Fruit fly (Drosophila melanogaster) ovary, adult (tissue): ENCODE data around the gene CkIIbeta.
"Not testable (repeated sequence)": the region's sequence is repeated elsewhere in the genome, so short reads cannot be mapped to it uniquely, and the experiment has no call there.

Experiments used
- CG17801 ChIP-seq: fragments of 200-800 bp; optimal IDR thresholded peaks from 2 replicates; lab custom pipeline; 2019; ENCODE audit warnings: missing biosample characterization, mild to moderate bottlenecking, missing genetic modification characterization, moderate library complexity; ENCODE audit not compliant: partially characterized antibody

The CkIIbeta gene

DNA sequence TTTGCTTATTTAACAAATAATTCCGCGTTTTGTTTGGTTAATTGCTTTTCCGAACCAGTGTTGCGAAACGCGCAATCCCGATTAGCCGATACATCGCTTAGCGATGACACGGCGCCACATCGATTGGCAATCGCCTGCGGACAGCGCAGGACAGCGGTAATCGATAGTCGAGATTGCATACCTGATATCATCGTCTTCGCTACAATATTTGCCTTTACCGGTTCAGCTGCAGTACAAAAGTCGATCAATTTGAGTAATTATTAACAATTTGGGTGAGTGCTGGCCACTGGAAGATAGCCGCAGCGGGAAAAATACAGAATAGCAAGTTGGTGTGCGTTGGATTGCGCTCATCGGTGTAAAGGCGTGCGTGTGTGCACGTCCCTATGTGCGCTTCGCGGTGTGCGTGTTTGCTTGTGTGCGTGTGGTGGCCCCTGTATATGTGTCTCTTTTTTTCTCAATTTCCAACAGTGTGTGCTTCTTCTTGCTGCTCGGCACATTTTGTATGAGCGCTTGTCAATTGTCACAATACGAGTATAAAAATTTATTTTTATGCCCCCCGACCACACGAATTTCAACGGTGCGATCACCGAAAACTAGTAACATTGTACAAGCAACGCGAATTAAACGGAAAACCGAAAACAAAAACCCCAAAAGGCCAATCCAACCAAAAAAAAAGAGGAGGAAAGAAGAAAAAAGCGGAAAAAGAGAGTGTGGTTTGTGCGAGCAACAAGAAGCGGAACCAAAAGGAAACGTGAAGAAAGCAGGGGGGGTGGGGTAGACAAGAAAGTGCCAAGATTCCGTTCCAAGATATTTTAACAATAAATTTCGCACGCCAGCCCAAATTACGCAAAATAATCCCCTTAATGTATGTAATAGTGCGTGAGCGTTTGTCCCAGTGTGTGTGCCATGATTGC, at the start of gene CkIIbeta:
CkIIbeta (plus strand) TSS at position 119 of the 914 bp plus-strand sequence.
- TF ChIP-seq CG17801 (GFP tag; lab: Kevin White, UChicago), result peak; percentile 35

dm6 chrX:11753973-11754372, 38.4 kb upstream of the CkIIbeta start, which contains the start of gene m:
Gene m, plus strand, starts transcription at chrX:11754273.
- not testable (repeated sequence) for TF ChIP-seq CG17801 (GFP tag; lab: Kevin White, UChicago)

dm6 chrX:11756892-11757291, 35.4 kb upstream of the CkIIbeta start:
- TF ChIP-seq CG17801 (GFP tag; lab: Kevin White, UChicago), result no peak

dm6 chrX:11764540-11765136, 27.7 kb upstream of the CkIIbeta start, which contains the start of gene CG9360:
Gene CG9360, minus strand, starts transcription at chrX:11764590.
- no peak for TF ChIP-seq CG17801 (GFP tag; lab: Kevin White, UChicago)

DNA sequence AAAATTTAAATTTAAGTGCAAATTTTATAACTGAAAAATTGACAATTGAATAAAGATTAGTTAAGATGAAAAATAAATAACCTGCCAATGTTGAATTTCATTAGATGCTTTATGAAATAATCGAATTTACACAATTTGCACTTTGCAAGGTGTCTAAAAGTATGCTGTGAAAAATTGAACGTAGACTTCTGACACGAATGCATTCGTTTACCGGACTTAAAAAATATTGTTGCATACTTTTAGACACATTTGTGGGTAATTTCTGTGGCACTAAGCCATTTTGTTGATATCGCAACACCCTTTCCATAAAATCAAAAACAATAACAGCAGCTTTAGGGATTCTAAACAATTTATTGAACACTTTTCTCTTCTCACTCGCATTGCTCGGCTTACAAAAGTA, 22.9 kb upstream of the CkIIbeta start:
- no peak for TF ChIP-seq CG17801 (GFP tag; lab: Kevin White, UChicago)

DNA sequence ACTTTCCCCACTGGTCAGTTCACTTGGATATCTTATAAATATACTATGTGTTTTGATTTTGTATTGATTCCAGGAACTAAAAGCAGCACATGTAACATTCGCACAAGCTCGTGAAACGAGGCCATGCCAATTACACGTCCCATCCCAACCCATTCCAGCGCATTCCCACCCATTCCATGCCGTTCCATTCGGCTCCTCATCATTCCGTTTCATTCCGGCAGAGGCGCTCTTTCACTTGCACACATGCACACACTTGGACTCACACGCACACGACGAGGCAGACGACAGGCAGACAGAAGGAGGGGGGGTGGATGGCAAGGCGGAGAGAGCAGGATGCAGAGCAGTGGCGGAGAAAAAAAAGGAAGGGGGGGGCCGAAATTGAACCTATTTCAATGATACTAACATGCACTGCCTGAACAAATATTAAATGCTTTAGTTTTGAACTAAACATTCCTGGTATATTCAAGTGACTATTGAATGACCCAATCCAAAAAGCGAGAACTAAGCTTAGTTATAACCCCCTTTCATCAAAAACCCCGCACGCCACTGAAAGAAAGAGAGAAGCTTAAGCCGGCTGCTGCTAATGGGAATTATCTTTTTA, 16.2 kb upstream of the CkIIbeta start:
- TF ChIP-seq CG17801 (GFP tag; lab: Kevin White, UChicago), result no peak

DNA sequence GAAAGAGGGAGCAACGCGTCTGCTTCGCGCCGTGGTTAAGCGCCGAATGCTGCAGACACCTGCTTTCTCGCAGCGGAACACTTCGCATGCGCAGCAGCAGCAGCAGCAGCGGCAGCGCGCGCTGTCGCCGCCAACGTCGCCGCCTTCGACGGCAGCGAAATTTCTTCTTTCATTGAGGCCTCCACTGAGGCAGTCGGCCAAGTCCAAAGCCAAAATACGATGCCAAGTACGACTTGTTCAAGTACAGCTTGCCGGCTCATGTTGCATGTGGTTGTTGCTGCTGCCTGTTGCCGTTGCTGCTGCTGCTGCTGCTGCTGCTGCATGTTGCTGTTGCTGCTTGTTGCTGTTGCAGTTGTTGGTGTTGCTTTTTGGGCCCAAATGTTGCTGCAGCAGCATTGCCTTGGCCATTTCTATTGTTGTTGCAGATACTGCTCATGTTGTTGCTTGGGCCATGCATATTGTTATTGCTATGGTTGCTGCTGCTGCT, 13.6 kb upstream of the CkIIbeta start, which contains the start of gene dy:
dy (minus strand) TSS at position 51 of the 487 bp plus-strand sequence.
- TF ChIP-seq CG17801 (GFP tag; lab: Kevin White, UChicago), result no peak

DNA sequence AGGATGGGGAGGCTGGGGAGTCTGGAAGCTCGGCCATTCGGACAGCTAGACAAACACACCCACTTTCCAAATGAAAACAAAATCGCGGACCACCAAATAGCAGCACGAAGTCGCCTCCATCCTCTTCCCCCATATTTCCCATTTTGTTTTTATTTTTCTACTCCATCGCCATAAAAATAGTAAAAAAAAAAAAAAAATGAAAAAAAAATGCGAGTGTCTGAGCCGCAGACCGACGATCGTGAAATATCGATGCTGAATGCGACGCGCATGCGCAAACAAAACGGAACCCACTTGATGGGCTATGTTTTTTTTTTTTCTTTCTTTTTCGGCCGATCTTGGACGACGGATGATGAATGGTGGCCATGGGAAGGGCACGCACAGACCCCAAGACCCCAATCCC, 7.3 kb upstream of the CkIIbeta start:
- TF ChIP-seq CG17801 (GFP tag; lab: Kevin White, UChicago), result no peak

DNA sequence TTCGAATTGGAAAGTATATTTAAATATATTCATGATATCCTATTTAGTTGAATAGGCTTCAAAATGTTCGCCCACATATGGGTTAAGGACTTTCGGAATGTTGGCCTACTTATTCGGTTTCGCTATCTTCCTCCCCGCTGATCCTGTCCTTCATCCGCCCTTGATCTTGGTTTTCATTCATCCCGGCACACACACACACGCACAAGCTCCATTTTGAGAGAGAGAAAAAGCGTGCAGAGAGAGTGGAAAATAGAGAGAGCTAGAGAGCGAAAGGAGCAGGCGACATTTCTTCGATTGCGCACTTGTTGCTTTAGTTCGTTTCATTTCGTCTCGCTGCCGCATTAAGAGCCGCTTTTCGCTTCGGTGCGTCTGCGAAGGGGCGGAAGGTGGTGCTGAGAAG, 5.3 kb upstream of the CkIIbeta start, which contains the start of gene Karl:
Karl (plus strand) TSS at position 301 of the 400 bp plus-strand sequence.
- no peak for TF ChIP-seq CG17801 (GFP tag; lab: Kevin White, UChicago)

DNA sequence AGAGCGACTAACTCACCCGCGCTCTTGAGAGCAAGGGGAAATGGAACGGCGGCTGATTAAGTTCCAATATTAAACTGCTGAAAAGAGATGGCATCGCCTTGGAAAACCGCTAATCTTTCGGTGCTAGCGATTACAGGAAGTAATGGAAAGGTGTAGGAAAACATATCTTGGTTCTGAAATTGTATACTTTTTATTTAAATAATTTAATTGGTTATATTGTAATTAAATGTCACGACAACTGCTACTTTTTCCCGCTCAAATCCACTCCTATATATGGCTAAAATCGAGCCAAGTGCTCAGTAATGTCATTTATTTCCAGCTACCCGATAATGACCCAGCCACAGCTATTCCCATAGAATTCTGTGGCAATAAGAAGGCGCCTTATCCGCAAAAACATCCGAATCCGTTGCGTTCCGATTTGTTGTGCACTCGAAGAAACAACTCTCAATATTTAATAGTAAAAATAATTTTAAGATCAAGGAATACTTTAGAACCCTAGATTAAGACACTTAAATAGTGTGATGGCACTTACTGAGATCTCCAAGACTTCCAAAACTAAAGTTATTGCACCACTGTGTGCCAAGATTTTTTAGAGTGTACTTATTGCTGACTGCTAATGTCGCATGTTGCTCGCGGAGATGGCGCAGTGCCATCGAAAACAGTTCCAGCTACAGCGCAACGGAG, 4.0 kb upstream of the CkIIbeta start:
- no peak for TF ChIP-seq CG17801 (GFP tag; lab: Kevin White, UChicago)

- no peak for TF ChIP-seq CG17801 (GFP tag; lab: Kevin White, UChicago)
Observed at dm6 chrX:11793434-11793833, 1.1 kb downstream of the CkIIbeta start.

dm6 chrX:11796925-11797324, 4.6 kb downstream of the CkIIbeta start:
- TF ChIP-seq CG17801 (GFP tag; lab: Kevin White, UChicago), result no peak

DNA sequence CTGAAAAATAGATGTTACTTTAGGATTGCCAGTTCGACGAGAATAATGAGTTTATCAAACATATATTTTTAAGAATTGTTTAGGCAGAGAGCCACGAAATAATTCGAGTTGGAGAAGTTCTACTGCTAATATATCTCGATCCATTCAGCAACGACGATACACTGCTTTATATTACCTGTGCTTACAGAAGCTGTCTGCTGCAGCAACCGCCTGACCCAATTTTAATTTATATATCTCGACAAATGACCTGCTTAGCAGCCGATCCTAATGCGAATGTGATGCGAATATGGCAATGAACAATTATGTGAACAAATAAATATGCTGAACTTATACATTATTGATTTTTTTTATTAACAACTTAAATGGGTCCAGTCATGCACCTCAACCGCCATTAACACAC, 6.2 kb downstream of the CkIIbeta start:
- TF ChIP-seq CG17801 (GFP tag; lab: Kevin White, UChicago), result no peak

DNA sequence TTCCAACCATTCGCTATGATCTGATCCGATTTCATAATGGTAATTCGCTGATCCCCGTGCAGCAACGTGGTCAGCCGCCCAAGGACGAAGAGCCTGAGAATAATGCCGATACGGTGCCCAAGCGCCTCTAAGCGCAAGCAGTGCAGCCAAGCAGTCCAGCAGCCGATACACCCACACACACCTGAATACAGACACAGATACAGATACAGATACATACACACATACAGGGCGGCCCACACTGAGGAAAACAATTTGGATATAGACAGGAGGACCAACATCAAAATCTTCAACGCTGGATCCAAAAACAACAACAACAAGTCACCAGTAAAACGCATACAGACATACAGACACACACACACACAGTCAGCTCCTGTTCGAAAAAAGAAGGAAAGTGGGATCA, 7.6 kb downstream of the CkIIbeta start:
- no peak for TF ChIP-seq CG17801 (GFP tag; lab: Kevin White, UChicago)
